Worm (Caenorhabditis elegans) whole organism, dauer: ENCODE data around the gene mpz-3.

ENCODE experiments used
- unc-62 ChIP-seq: sonication (generic microtip); optimal IDR thresholded peaks from 2 replicates; lab custom pipeline; 2017; ENCODE audit warnings: missing biosample characterization, missing genetic modification reagents, missing genetic modification characterization

mpz-3 gene

ce11 chrII:6565077-6565476, at the start of gene mpz-3:
Gene mpz-3, minus strand, starts transcription at chrII:6565396.
- no peak for TF ChIP-seq unc-62 (GFP tag; lab: Kevin White, UChicago)

ce11 chrII:6614500-6614899, 49.3 kb upstream of the mpz-3 start:
- TF ChIP-seq unc-62 (GFP tag; lab: Kevin White, UChicago): no peak

DNA sequence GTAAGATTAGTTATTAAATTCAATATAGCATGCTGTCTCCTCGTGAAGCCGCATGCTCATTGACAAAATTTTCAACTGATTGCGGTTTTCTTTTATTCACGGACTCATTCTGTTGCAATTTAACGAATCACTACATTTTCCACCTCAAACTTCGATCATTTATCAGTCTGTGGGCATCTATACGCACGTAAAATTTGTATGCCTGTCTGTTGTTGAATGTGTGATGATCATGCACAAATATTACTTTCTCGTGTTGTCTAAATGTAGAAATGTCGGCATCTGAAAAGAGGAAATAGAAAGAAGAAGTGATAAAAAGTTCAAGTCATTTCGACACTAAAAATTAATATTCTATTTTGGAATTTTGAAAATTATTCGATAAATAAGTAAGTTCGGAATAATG, 47.3 kb upstream of the mpz-3 start:
- TF ChIP-seq unc-62 (GFP tag; lab: Kevin White, UChicago): no peak

- no peak for TF ChIP-seq unc-62 (GFP tag; lab: Kevin White, UChicago)
These were observed 45.1 kb upstream of the mpz-3 start for ce11 chrII:6610262-6610661.

DNA sequence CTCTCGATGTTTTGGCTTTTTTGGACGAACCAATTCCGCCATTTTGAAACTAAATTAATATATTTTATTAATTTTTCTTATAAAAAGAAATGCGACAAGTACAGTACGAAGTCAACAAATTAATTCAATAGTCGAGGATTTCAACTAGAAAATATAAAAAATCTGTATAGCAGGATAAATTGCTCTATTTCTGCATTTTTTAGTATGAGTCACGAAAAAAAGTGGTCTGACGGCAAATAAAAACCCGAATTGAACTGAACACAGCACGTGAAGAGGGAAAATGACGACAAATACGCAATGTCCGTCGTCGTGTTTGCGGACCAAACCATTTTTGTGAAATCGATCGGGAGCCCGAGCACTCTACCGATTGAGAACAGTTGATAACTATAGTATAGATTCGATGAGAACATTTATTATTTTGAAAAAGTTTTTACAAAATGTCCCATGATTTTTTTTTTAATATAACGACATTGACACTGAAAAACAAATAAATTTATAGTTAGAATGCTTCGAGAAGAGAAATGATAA, 44.2 kb upstream of the mpz-3 start, which contains the start of gene epg-5:
TSS of gene epg-5 (minus strand) at position 51 of the 528 bp plus-strand sequence.
- TF ChIP-seq unc-62 (GFP tag; lab: Kevin White, UChicago): no peak

DNA sequence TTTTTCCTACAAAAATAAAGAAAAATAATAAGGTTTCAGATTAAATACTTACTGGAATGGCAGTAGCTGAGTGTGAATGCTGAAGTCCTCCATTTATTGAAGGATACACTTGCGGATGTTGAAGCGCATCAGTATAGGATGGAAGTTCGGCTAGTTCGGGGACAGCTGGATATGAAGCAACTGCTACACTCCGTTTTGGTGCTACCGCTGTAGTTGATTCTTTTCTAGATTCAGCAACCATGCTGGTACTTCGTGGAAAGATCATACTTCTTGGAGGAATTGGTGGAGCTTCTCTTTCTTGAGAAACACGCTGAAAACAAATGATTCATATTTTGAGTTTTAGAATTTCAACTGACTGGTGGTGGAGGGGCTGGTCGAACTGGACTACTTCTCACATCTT, 43.4 kb upstream of the mpz-3 start:
- no peak for TF ChIP-seq unc-62 (GFP tag; lab: Kevin White, UChicago)

ce11 chrII:6600973-6601372, 35.8 kb upstream of the mpz-3 start, which contains the start of gene vps-33.2:
Gene vps-33.2, plus strand, starts transcription at chrII:6601216.
- no peak for TF ChIP-seq unc-62 (GFP tag; lab: Kevin White, UChicago)

ce11 chrII:6598050-6598449, 32.9 kb upstream of the mpz-3 start, which contains the start of gene dnj-8:
Gene dnj-8, minus strand, starts transcription at chrII:6598080.
- no peak for TF ChIP-seq unc-62 (GFP tag; lab: Kevin White, UChicago)

DNA sequence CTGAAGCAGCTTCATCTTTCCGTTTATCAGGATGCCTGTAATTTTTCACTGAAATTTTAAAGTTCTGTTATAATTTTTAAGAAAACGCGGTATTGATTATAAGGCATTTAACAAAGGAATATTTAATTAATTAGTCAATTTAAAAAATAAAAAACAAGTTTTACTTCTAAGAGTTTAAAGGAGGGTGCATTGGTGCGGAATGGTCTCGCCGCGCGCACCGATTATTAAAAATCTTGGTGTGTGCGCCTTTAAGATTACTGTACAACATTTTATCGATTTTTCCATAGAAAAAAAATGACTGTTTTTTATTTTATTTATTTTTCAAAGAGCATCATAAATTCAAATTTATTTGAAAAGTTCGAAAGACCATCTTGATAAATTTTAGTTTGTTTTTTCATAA, 32.3 kb upstream of the mpz-3 start:
- TF ChIP-seq unc-62 (GFP tag; lab: Kevin White, UChicago): no peak

- no peak for TF ChIP-seq unc-62 (GFP tag; lab: Kevin White, UChicago)
These were observed 29.0 kb upstream of the mpz-3 start, which contains the start of gene aipr-1 for ce11 chrII:6594151-6594550. Gene aipr-1, minus strand, starts transcription at chrII:6594251.

DNA sequence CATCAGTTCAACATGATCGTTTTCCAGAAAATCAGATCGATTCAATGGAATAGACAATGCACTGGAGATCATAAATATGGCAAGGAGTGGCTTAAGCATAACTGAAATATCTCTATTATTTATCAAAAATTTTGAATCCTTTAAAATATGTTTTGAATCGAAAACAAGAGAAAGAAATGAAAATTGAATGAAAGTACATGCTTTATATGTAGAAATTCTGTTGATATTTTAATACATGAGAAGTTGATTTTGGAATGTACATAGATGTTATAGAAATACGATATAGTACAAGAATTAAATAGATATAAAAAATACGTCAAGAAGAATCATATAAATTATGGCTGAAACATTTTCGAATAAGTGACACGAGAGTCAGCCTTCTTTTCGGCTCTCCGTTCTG, 27.1 kb upstream of the mpz-3 start, which contains the start of gene C56C10.9:
TSS of gene C56C10.9 (minus strand) at position 101 of the 400 bp plus-strand sequence.
- no peak for TF ChIP-seq unc-62 (GFP tag; lab: Kevin White, UChicago)

ce11 chrII:6591000-6591399, 25.8 kb upstream of the mpz-3 start:
- no peak for TF ChIP-seq unc-62 (GFP tag; lab: Kevin White, UChicago)

ce11 chrII:6589408-6589807, 24.2 kb upstream of the mpz-3 start, which contains the start of gene vps-32.1:
Gene vps-32.1, plus strand, starts transcription at chrII:6589708.
- no peak for TF ChIP-seq unc-62 (GFP tag; lab: Kevin White, UChicago)

DNA sequence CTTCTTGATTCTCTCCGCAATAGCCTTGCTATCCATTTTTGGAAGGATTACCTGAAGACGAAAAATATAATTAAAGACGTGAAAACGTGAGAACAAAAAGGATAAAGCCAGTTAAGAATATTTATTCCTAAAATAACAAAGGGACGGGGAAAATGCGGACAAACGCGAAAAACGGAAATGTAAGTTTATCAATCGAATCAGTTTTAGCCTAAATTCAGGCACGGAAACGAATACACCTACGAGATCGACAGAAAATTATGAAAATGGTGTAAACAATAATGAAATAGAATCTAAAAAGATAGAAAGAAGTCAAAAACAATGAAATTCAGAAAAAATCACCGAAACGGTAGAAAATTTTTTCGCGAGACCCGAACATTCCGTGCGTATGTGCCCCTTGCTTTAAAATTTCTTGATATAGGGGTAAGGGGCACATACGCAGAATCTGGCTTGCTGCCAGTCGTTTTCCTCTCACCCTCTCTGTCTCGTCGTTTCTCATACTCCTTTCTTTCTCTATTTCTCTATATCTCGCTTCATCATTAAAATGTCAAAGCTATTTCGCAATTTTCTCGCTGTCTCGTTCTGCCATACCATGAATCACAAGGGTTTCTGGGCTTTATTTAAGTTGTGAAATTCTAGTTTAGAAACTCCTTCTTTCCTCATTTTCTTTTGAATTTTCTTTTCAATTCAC, 23.6 kb upstream of the mpz-3 start, which contains the start of gene icd-1:
TSS of gene icd-1 (minus strand) at position 51 of the 688 bp plus-strand sequence.
- no peak for TF ChIP-seq unc-62 (GFP tag; lab: Kevin White, UChicago)

- no peak for TF ChIP-seq unc-62 (GFP tag; lab: Kevin White, UChicago)
These were observed 22.2 kb upstream of the mpz-3 start, which contains the start of gene C56C10.7 for ce11 chrII:6587264-6587870. Gene C56C10.7, minus strand, starts transcription at chrII:6587575.

- TF ChIP-seq unc-62 (GFP tag; lab: Kevin White, UChicago): no peak
These were observed 17.6 kb upstream of the mpz-3 start, which contains the start of gene C56C10.4 for ce11 chrII:6582758-6583157. Gene C56C10.4, plus strand, starts transcription at chrII:6583058.
